Fruit fly (Drosophila melanogaster) whole organism, embryonic: Measurements from ENCODE around the gene Ns4.
A peak's percentile ranks its signal among the peaks of the same experiment; 100 is the strongest.

Experiments
- Adf1 ChIP-seq: fragments of 200-800 bp; sonication (Bioruptor generic); IDR thresholded peaks from 2 replicates; pipeline ENCODE4 v1.3.6; 2022; ENCODE audit warnings: missing biosample characterization, missing genetic modification characterization
- CG10147 ChIP-seq: fragments of 200-800 bp; sonication (Bioruptor generic); optimal IDR thresholded peaks from 2 replicates; lab custom pipeline; 2019; ENCODE audit warnings: missing biosample characterization, mild to moderate bottlenecking, missing genetic modification characterization, moderate library complexity
- CG12071 ChIP-seq: fragments of 200-800 bp; sonication (Bioruptor generic); optimal IDR thresholded peaks from 3 replicates; lab custom pipeline; 2018; ENCODE audit warnings: missing biosample characterization, mild to moderate bottlenecking, missing genetic modification characterization
- CG12744 ChIP-seq: fragments of 200-800 bp; sonication (Bioruptor generic); optimal IDR thresholded peaks from 2 replicates; lab custom pipeline; 2016; ENCODE audit warnings: missing biosample characterization, missing genetic modification characterization
- CG14014 ChIP-seq: fragments of 200-800 bp; sonication (Bioruptor generic); IDR thresholded peaks from 2 replicates; pipeline ENCODE4 v1.3.6; 2022; ENCODE audit warnings: missing biosample characterization, missing genetic modification characterization
- CG15269 ChIP-seq: fragments of 200-800 bp; sonication (Bioruptor generic); optimal IDR thresholded peaks from 2 replicates; lab custom pipeline; 2018; ENCODE audit warnings: missing biosample characterization, mild to moderate bottlenecking, missing genetic modification characterization, moderate library complexity
- CG1529 ChIP-seq: fragments of 200-800 bp; sonication (Bioruptor generic); optimal IDR thresholded peaks from 3 replicates; lab custom pipeline; 2018; ENCODE audit warnings: missing biosample characterization, missing genetic modification characterization
- CG18599 ChIP-seq: fragments of 200-800 bp; sonication (Bioruptor generic); optimal IDR thresholded peaks from 3 replicates; lab custom pipeline; 2017; ENCODE audit warnings: missing biosample characterization, missing genetic modification characterization, mild to moderate bottlenecking, moderate library complexity, missing genetic modification reagents
- CG18619 ChIP-seq: fragments of 200-800 bp; sonication (Bioruptor generic); optimal IDR thresholded peaks from 3 replicates; lab custom pipeline; 2017; ENCODE audit warnings: missing biosample characterization, mild to moderate bottlenecking, missing genetic modification characterization
- CG2889 ChIP-seq: fragments of 200-800 bp; sonication (Bioruptor generic); IDR thresholded peaks from 3 replicates; pipeline ENCODE4 v1.3.6; 2022; ENCODE audit warnings: missing biosample characterization, missing genetic modification characterization
- CG31224 ChIP-seq: fragments of 200-800 bp; sonication (Bioruptor generic); IDR thresholded peaks from 2 replicates; pipeline ENCODE4 v1.3.6; 2022; ENCODE audit warnings: missing biosample characterization, missing genetic modification characterization
- CG31365 ChIP-seq: fragments of 200-800 bp; sonication (Bioruptor generic); optimal IDR thresholded peaks from 2 replicates; lab custom pipeline; 2018; ENCODE audit warnings: missing biosample characterization, mild to moderate bottlenecking, missing genetic modification characterization
- CG32772 ChIP-seq: fragments of 200-800 bp; sonication (Bioruptor generic); IDR thresholded peaks from 2 replicates; pipeline ENCODE4 v1.3.6; 2022; ENCODE audit warnings: missing biosample characterization, missing genetic modification characterization
- CG34422 ChIP-seq: fragments of 200-800 bp; sonication (Bioruptor generic); IDR thresholded peaks from 3 replicates; pipeline ENCODE4 v1.3.6; 2022; ENCODE audit warnings: missing biosample characterization, missing genetic modification characterization
- CG4404 ChIP-seq: fragments of 200-800 bp; sonication (Bioruptor generic); IDR thresholded peaks from 2 replicates; pipeline ENCODE4 v1.3.6; 2022; ENCODE audit warnings: missing biosample characterization, missing genetic modification characterization
- CG6254 ChIP-seq: fragments of 200-800 bp; sonication (Bioruptor generic); optimal IDR thresholded peaks from 3 replicates; lab custom pipeline; 2017; ENCODE audit warnings: mild to moderate bottlenecking, missing biosample characterization, missing genetic modification reagents, missing genetic modification characterization
- CG6683 ChIP-seq: fragments of 200-800 bp; sonication (Bioruptor generic); optimal IDR thresholded peaks from 2 replicates; lab custom pipeline; 2017; ENCODE audit warnings: missing biosample characterization, mild to moderate bottlenecking, missing genetic modification characterization, missing genetic modification reagents
- CG6765 ChIP-seq: fragments of 200-800 bp; sonication (Bioruptor generic); optimal IDR thresholded peaks from 3 replicates; lab custom pipeline; 2017; ENCODE audit warnings: missing biosample characterization, mild to moderate bottlenecking, missing genetic modification characterization
- CG8924 ChIP-seq: fragments of 200-800 bp; optimal IDR thresholded peaks from 3 replicates; lab custom pipeline; 2019; ENCODE audit warnings: missing biosample characterization, mild to moderate bottlenecking, missing genetic modification characterization, moderate library complexity
- Dfd ChIP-seq, 2 experiments: fragments of >200 bp; optimal IDR thresholded peaks; 2 replicates each; lab custom pipeline; 2017; ENCODE audit warnings: missing biosample characterization in 2 of 2, missing genetic modification characterization in 2 of 2
- Ets65A ChIP-seq: fragments of 200-800 bp; sonication (Bioruptor generic); peaks from one replicate; lab custom pipeline; 2016; ENCODE audit warnings: missing biosample characterization, missing genetic modification characterization
- Gsc ChIP-seq: fragments of 200-800 bp; sonication (Bioruptor generic); IDR thresholded peaks from 2 replicates; pipeline ENCODE4 v1.3.6; 2022; ENCODE audit warnings: missing biosample characterization, missing genetic modification characterization
- Hmx ChIP-seq: fragments of 200-800 bp; sonication (Bioruptor generic); optimal IDR thresholded peaks from 2 replicates; lab custom pipeline; 2016; ENCODE audit warnings: missing biosample characterization, missing genetic modification characterization
- Oaz ChIP-seq: fragments of 200-800 bp; sonication (Bioruptor generic); IDR thresholded peaks from 2 replicates; pipeline ENCODE4 v1.3.6; 2022; ENCODE audit warnings: missing biosample characterization, missing genetic modification characterization
- PHDP ChIP-seq: fragments of 200-800 bp; sonication (Bioruptor generic); optimal IDR thresholded peaks from 3 replicates; lab custom pipeline; 2018; ENCODE audit warnings: missing biosample characterization, mild to moderate bottlenecking, missing genetic modification characterization, moderate library complexity
- TFAM ChIP-seq: fragments of 200-800 bp; sonication (Bioruptor generic); optimal IDR thresholded peaks from 2 replicates; lab custom pipeline; 2017; ENCODE audit warnings: missing biosample characterization, missing genetic modification characterization, inconsistent platforms
- Taf1 ChIP-seq: fragments of 200-800 bp; sonication (Bioruptor generic); IDR thresholded peaks from 2 replicates; pipeline ENCODE4 v1.3.6; 2022; ENCODE audit warnings: missing biosample characterization, missing genetic modification characterization
- Trl ChIP-seq, 3 experiments: fragments of >200 bp in 2 of 3; fragments of 200-800 bp in 1 of 3; sonication (Bioruptor generic) in 1 of 3; optimal IDR thresholded peaks; 2 replicates in 1 of 3; 3 replicates in 2 of 3; lab custom pipeline; 2016 to 2017; ENCODE audit warnings: missing biosample characterization in 1 of 3, missing genetic modification characterization in 1 of 3
- Xrp1 ChIP-seq: fragments of 200-800 bp; sonication (Bioruptor generic); IDR thresholded peaks from 2 replicates; pipeline ENCODE4 v1.3.6; 2022; ENCODE audit warnings: missing biosample characterization, missing genetic modification characterization
- br ChIP-seq: fragments of >200 bp; optimal IDR thresholded peaks from 2 replicates; lab custom pipeline; 2017
- cad ChIP-seq: fragments of >200 bp; optimal IDR thresholded peaks from 2 replicates; lab custom pipeline; 2017; ENCODE audit warnings: missing biosample characterization, missing genetic modification characterization
- cg ChIP-seq: fragments of 200-800 bp; sonication (Bioruptor generic); optimal IDR thresholded peaks from 3 replicates; lab custom pipeline; 2019; ENCODE audit warnings: missing biosample characterization, mild to moderate bottlenecking, missing genetic modification characterization, moderate library complexity
- crp ChIP-seq, 2 experiments: fragments of 200-800 bp; sonication (Bioruptor generic); optimal IDR thresholded peaks; 2 replicates in 1 of 2; 3 replicates in 1 of 2; lab custom pipeline; 2017; ENCODE audit warnings: missing biosample characterization in 2 of 2, missing genetic modification characterization in 2 of 2, mild to moderate bottlenecking in 1 of 2, moderate library complexity in 1 of 2
- cwo ChIP-seq: fragments of 200-800 bp; sonication (Bioruptor generic); optimal IDR thresholded peaks from 3 replicates; lab custom pipeline; 2017; ENCODE audit warnings: missing biosample characterization, missing genetic modification characterization, mild to moderate bottlenecking, moderate library complexity, missing genetic modification reagents
- dmrt99B ChIP-seq: fragments of 200-800 bp; sonication (Bioruptor generic); optimal IDR thresholded peaks from 2 replicates; lab custom pipeline; 2018; ENCODE audit warnings: missing biosample characterization, mild to moderate bottlenecking, missing genetic modification characterization, moderate library complexity
- eve ChIP-seq, 2 experiments: fragments of >200 bp; optimal IDR thresholded peaks; 2 replicates each; lab custom pipeline; 2017; ENCODE audit warnings: missing biosample characterization in 2 of 2, missing genetic modification characterization in 2 of 2
- exex ChIP-seq: fragments of 200-800 bp; sonication (Bioruptor generic); optimal IDR thresholded peaks from 4 replicates; lab custom pipeline; 2018; ENCODE audit warnings: missing biosample characterization, mild to moderate bottlenecking, missing genetic modification characterization, moderate library complexity
- ken ChIP-seq: fragments of 200-800 bp; sonication (Bioruptor generic); IDR thresholded peaks from 3 replicates; pipeline ENCODE4 v1.3.6; 2022; ENCODE audit warnings: missing biosample characterization, missing genetic modification characterization
- lilli ChIP-seq: fragments of 200-800 bp; sonication (Bioruptor generic); optimal IDR thresholded peaks from 3 replicates; lab custom pipeline; 2016; ENCODE audit warnings: missing biosample characterization, missing genetic modification characterization
- nau ChIP-seq: fragments of 200-800 bp; sonication (Bioruptor generic); optimal IDR thresholded peaks from 3 replicates; lab custom pipeline; 2017; ENCODE audit warnings: missing biosample characterization, mild to moderate bottlenecking, missing genetic modification characterization, missing genetic modification reagents
- nerfin-1 ChIP-seq: fragments of 200-800 bp; sonication (Bioruptor generic); optimal IDR thresholded peaks from 3 replicates; lab custom pipeline; 2019; ENCODE audit warnings: missing biosample characterization, mild to moderate bottlenecking, missing genetic modification characterization, moderate library complexity
- pan ChIP-seq, 4 experiments: fragments of >200 bp in 3 of 4; fragments of 200-800 bp in 1 of 4; sonication (Bioruptor generic) in 1 of 4; optimal IDR thresholded peaks in 3 of 4; IDR thresholded peaks in 1 of 4; 2 replicates each; pipeline versions ENCODE4 v1.3.6 to Lab custom; 2017 to 2022; ENCODE audit warnings: missing biosample characterization in 2 of 4, missing genetic modification characterization in 2 of 4, mixed read lengths in 1 of 4
- sim ChIP-seq: fragments of 200-800 bp; sonication (Bioruptor generic); IDR thresholded peaks from 2 replicates; pipeline ENCODE4 v1.3.6; 2022; ENCODE audit warnings: missing biosample characterization, missing genetic modification characterization
- sima ChIP-seq: fragments of 200-800 bp; sonication (Bioruptor generic); optimal IDR thresholded peaks from 2 replicates; lab custom pipeline; 2016; ENCODE audit warnings: missing biosample characterization, missing genetic modification characterization
- sob ChIP-seq: fragments of 200-800 bp; sonication (Bioruptor generic); IDR thresholded peaks from 2 replicates; pipeline ENCODE4 v1.3.6; 2022; ENCODE audit warnings: missing biosample characterization, missing genetic modification characterization
- stwl ChIP-seq: fragments of 200-800 bp; sonication (Bioruptor generic); optimal IDR thresholded peaks from 3 replicates; lab custom pipeline; 2018; ENCODE audit warnings: missing biosample characterization, mild to moderate bottlenecking, missing genetic modification characterization, moderate library complexity
- trem ChIP-seq: fragments of 200-800 bp; optimal IDR thresholded peaks from 3 replicates; lab custom pipeline; 2019; ENCODE audit warnings: missing biosample characterization, mild to moderate bottlenecking, missing genetic modification characterization, moderate library complexity
- vnd ChIP-seq: fragments of 200-800 bp; sonication (Bioruptor generic); IDR thresholded peaks from 3 replicates; pipeline ENCODE4 v1.3.6; 2022; ENCODE audit warnings: missing biosample characterization, missing genetic modification characterization; ENCODE audit not compliant: partially characterized antibody
- zen ChIP-seq: fragments of 200-800 bp; sonication (Bioruptor generic); optimal IDR thresholded peaks from 3 replicates; lab custom pipeline; 2018; ENCODE audit warnings: missing biosample characterization, mild to moderate bottlenecking, missing genetic modification characterization, moderate library complexity

Gene Ns4

dm6 chr2L:20759809-20760485 is 7.7 kb downstream of the Ns4 start (continued):
- peak; percentile 43 for TF ChIP-seq lilli (GFP tag; lab: Kevin White, UChicago)
- no peak for TF ChIP-seq CG18619 (GFP tag; lab: Kevin White, UChicago)
- TF ChIP-seq nerfin-1 (tag; lab: Kevin White, UChicago): peak; percentile 31
- no peak for TF ChIP-seq CG6683
- TF ChIP-seq Taf1 (GFP tag; lab: Robert Waterston, UW): peak; percentile 24; the same call in 1 of the 2 replicates
- no peak for TF ChIP-seq Hmx (GFP tag; lab: Kevin White, UChicago)
- peak; percentile 50 for TF ChIP-seq CG18599 (GFP tag; lab: Kevin White, UChicago)
- no peak for TF ChIP-seq sima (GFP tag; lab: Kevin White, UChicago)
- TF ChIP-seq cg (GFP tag; lab: Kevin White, UChicago): no peak
- TF ChIP-seq CG12744 (GFP tag; lab: Kevin White, UChicago): no peak
- TF ChIP-seq Xrp1 (GFP tag; lab: Robert Waterston, UW): peak; percentile 69
- no peak for TF ChIP-seq zen (tag; lab: Kevin White, UChicago)
- TF ChIP-seq pan (optimal IDR thresholded peaks at IDR 0.05; lab: Kevin White, UChicago): no peak
- TF ChIP-seq pan (GFP tag; optimal IDR thresholded peaks at IDR 0.05 in 1 of 2, IDR thresholded peaks at IDR 0.05 in 1 of 2): peak in 1 of 2 experiments; percentile 43
- TF ChIP-seq CG6765 (GFP tag; lab: Kevin White, UChicago): peak; percentile 21
- TF ChIP-seq sim (GFP tag; lab: Robert Waterston, UW): no peak
- peak; percentile 8 for TF ChIP-seq nau
- TF ChIP-seq Adf1: no peak
- no peak for TF ChIP-seq br (lab: Kevin White, UChicago)
- no peak for TF ChIP-seq CG4404 (GFP tag; lab: Robert Waterston, UW)
- peak; percentile 24 for TF ChIP-seq CG1529 (GFP tag; lab: Kevin White, UChicago)
- no peak for TF ChIP-seq CG31365 (tag; lab: Kevin White, UChicago)
- TF ChIP-seq ken (GFP tag; lab: Robert Waterston, UW): no peak
- TF ChIP-seq trem (tag; lab: Kevin White, UChicago): peak; percentile 12
- TF ChIP-seq Dfd (GFP tag; optimal IDR thresholded peaks at IDR 0.05; lab: Kevin White, UChicago): no peak
- no peak for TF ChIP-seq CG32772
- no peak for TF ChIP-seq CG34422 (GFP tag; lab: Robert Waterston, UW)
- TF ChIP-seq eve (GFP tag; optimal IDR thresholded peaks at IDR 0.05; lab: Kevin White, UChicago): no peak
- no peak for TF ChIP-seq vnd
- no peak for TF ChIP-seq Gsc (GFP tag; lab: Robert Waterston, UW)
- peak; percentile 75 for TF ChIP-seq dmrt99B (tag; lab: Kevin White, UChicago)
- no peak for TF ChIP-seq CG10147
- TF ChIP-seq CG2889 (GFP tag; lab: Robert Waterston, UW): no peak
- peak; percentile 32; the same call in 1 of the 2 replicates for TF ChIP-seq CG14014 (GFP tag; lab: Robert Waterston, UW)
- TF ChIP-seq cwo (GFP tag; lab: Kevin White, UChicago): peak; percentile 11
- TF ChIP-seq PHDP (tag; lab: Kevin White, UChicago): peak; percentile 58
- TF ChIP-seq CG31224 (GFP tag; lab: Robert Waterston, UW): no peak
- no peak for TF ChIP-seq stwl (tag; lab: Kevin White, UChicago)
- no peak for TF ChIP-seq exex (tag; lab: Kevin White, UChicago)
- peak in 1 of 2 experiments; percentile 34 for TF ChIP-seq crp (GFP tag; optimal IDR thresholded peaks at IDR 0.05; lab: Kevin White, UChicago)
- no peak for TF ChIP-seq cad (GFP tag; lab: Kevin White, UChicago)
- TF ChIP-seq TFAM (GFP tag; lab: Kevin White, UChicago): no peak
- TF ChIP-seq Oaz (GFP tag; lab: Robert Waterston, UW): no peak
- TF ChIP-seq CG15269 (tag; lab: Kevin White, UChicago): peak; percentile 69
- TF ChIP-seq CG6254 (GFP tag; lab: Kevin White, UChicago): peak; percentile 12
- TF ChIP-seq CG8924 (tag; lab: Kevin White, UChicago): peak; percentile 61
- no peak for TF ChIP-seq Trl (optimal IDR thresholded peaks at IDR 0.05; lab: Kevin White, UChicago)
- no peak for TF ChIP-seq Trl (GFP tag; optimal IDR thresholded peaks at IDR 0.05; lab: Kevin White, UChicago)
- no peak for TF ChIP-seq CG12071 (GFP tag; lab: Kevin White, UChicago)
- no peak for TF ChIP-seq sob (GFP tag; lab: Robert Waterston, UW)
- peak; percentile 59 for TF ChIP-seq Ets65A
